Fruit fly (Drosophila melanogaster) whole organism, embryonic: ENCODE results near the gene CG5568.

Experiments used
- Abd-B ChIP-seq: fragments of 200-800 bp; sonication (Bioruptor generic); optimal IDR thresholded peaks from 2 replicates; lab custom pipeline; 2018; ENCODE audit warnings: missing biosample characterization, mild to moderate bottlenecking, missing genetic modification characterization, moderate library complexity
- BEAF-32 ChIP-seq: fragments of 200-800 bp; sonication (Bioruptor generic); optimal IDR thresholded peaks from 3 replicates; lab custom pipeline; 2017; ENCODE audit warnings: missing biosample characterization, missing genetic modification characterization, mild to moderate bottlenecking, moderate library complexity, missing genetic modification reagents
- CG10274 ChIP-seq: fragments of 200-800 bp; sonication (Bioruptor generic); optimal IDR thresholded peaks from 3 replicates; lab custom pipeline; 2017; ENCODE audit warnings: missing biosample characterization, mild to moderate bottlenecking, missing genetic modification characterization
- CG10321 ChIP-seq: fragments of 200-800 bp; sonication (Bioruptor generic); IDR thresholded peaks from 2 replicates; pipeline ENCODE4 v1.3.6; 2022; ENCODE audit warnings: missing biosample characterization, missing genetic modification characterization
- CG10959 ChIP-seq: fragments of 200-800 bp; sonication (Bioruptor generic); IDR thresholded peaks from 2 replicates; pipeline ENCODE4 v1.3.6; 2022; ENCODE audit warnings: missing biosample characterization, missing genetic modification characterization
- CG12155 ChIP-seq: fragments of 200-800 bp; sonication (Bioruptor generic); optimal IDR thresholded peaks from 3 replicates; lab custom pipeline; 2016; ENCODE audit warnings: missing biosample characterization, missing genetic modification characterization
- CG12219 ChIP-seq: fragments of 200-800 bp; sonication (Bioruptor generic); optimal IDR thresholded peaks from 3 replicates; lab custom pipeline; 2018; ENCODE audit warnings: missing biosample characterization, mild to moderate bottlenecking, missing genetic modification characterization
- CG12659 ChIP-seq: fragments of 200-800 bp; sonication (Bioruptor generic); optimal IDR thresholded peaks from 3 replicates; lab custom pipeline; 2017; ENCODE audit warnings: mild to moderate bottlenecking, missing biosample characterization, missing genetic modification reagents, missing genetic modification characterization
- CG13775 ChIP-seq: fragments of 200-800 bp; sonication (Bioruptor generic); optimal IDR thresholded peaks from 3 replicates; lab custom pipeline; 2017; ENCODE audit warnings: missing biosample characterization, mild to moderate bottlenecking, missing genetic modification characterization
- CG1602 ChIP-seq: fragments of 200-800 bp; sonication (Bioruptor generic); optimal IDR thresholded peaks from 3 replicates; lab custom pipeline; 2016; ENCODE audit warnings: missing biosample characterization, missing genetic modification characterization
- CG17328 ChIP-seq: fragments of 200-800 bp; sonication (Bioruptor generic); IDR thresholded peaks from 2 replicates; pipeline ENCODE4 v1.3.6; 2022; ENCODE audit warnings: missing biosample characterization, missing genetic modification characterization
- CG17359 ChIP-seq: fragments of 200-800 bp; sonication (Bioruptor generic); optimal IDR thresholded peaks from 3 replicates; lab custom pipeline; 2018; ENCODE audit warnings: missing biosample characterization, mild to moderate bottlenecking, missing genetic modification characterization, moderate library complexity
- CG18262 ChIP-seq: fragments of 200-800 bp; optimal IDR thresholded peaks from 3 replicates; lab custom pipeline; 2019; ENCODE audit warnings: missing biosample characterization, mild to moderate bottlenecking, missing genetic modification characterization, moderate library complexity
- CG18476 ChIP-seq: fragments of 200-800 bp; sonication (Bioruptor generic); optimal IDR thresholded peaks from 2 replicates; lab custom pipeline; 2016; ENCODE audit warnings: missing biosample characterization, mild to moderate bottlenecking, missing genetic modification characterization
- CG2129 ChIP-seq: fragments of 200-800 bp; sonication (Bioruptor generic); IDR thresholded peaks from 2 replicates; pipeline ENCODE4 v1.3.6; 2022; ENCODE audit warnings: missing biosample characterization, missing genetic modification characterization; ENCODE audit not compliant: partially characterized antibody
- CG2875 ChIP-seq: fragments of 200-800 bp; sonication (Bioruptor generic); optimal IDR thresholded peaks from 2 replicates; lab custom pipeline; 2017; ENCODE audit warnings: missing biosample characterization, mild to moderate bottlenecking, missing genetic modification characterization, missing genetic modification reagents
- CG3407 ChIP-seq: fragments of 200-800 bp; sonication (Bioruptor generic); optimal IDR thresholded peaks from 2 replicates; lab custom pipeline; 2018; ENCODE audit warnings: missing biosample characterization, mild to moderate bottlenecking, missing genetic modification characterization
- CG5245 ChIP-seq: fragments of 200-800 bp; sonication (Bioruptor generic); optimal IDR thresholded peaks from 3 replicates; lab custom pipeline; 2016; ENCODE audit warnings: missing biosample characterization, missing genetic modification characterization
- CG5953 ChIP-seq: fragments of 200-800 bp; sonication (Bioruptor generic); IDR thresholded peaks from 2 replicates; pipeline ENCODE4 v1.3.6; 2022; ENCODE audit warnings: missing biosample characterization, missing genetic modification characterization
- CG7271 ChIP-seq: fragments of 200-800 bp; sonication (Bioruptor generic); optimal IDR thresholded peaks from 2 replicates; lab custom pipeline; 2018; ENCODE audit warnings: missing biosample characterization, mild to moderate bottlenecking, missing genetic modification characterization, moderate library complexity
- CG8281 ChIP-seq: fragments of 200-800 bp; sonication (Bioruptor generic); optimal IDR thresholded peaks from 2 replicates; lab custom pipeline; 2018; ENCODE audit warnings: missing biosample characterization, mild to moderate bottlenecking, missing genetic modification characterization, moderate library complexity
- CG9215 ChIP-seq: fragments of 200-800 bp; sonication (Bioruptor generic); IDR thresholded peaks from 2 replicates; pipeline ENCODE4 v1.3.6; 2022; ENCODE audit warnings: missing biosample characterization, missing genetic modification characterization
- CG9817 ChIP-seq: fragments of 200-800 bp; sonication (Bioruptor generic); optimal IDR thresholded peaks from 2 replicates; lab custom pipeline; 2018; ENCODE audit warnings: missing biosample characterization, mild to moderate bottlenecking, missing genetic modification characterization, moderate library complexity
- Dfd ChIP-seq, 2 experiments: fragments of >200 bp; optimal IDR thresholded peaks; 2 replicates each; lab custom pipeline; 2017; ENCODE audit warnings: missing biosample characterization in 2 of 2, missing genetic modification characterization in 2 of 2
- Gsc ChIP-seq: fragments of 200-800 bp; sonication (Bioruptor generic); IDR thresholded peaks from 2 replicates; pipeline ENCODE4 v1.3.6; 2022; ENCODE audit warnings: missing biosample characterization, missing genetic modification characterization
- HmgZ ChIP-seq: fragments of 200-800 bp; sonication (Bioruptor generic); optimal IDR thresholded peaks from 2 replicates; lab custom pipeline; 2018; ENCODE audit warnings: missing biosample characterization, mild to moderate bottlenecking, missing genetic modification characterization
- Lpt ChIP-seq: fragments of >200 bp; optimal IDR thresholded peaks from 2 replicates; lab custom pipeline; 2018; ENCODE audit warnings: missing biosample characterization, missing genetic modification characterization
- Mrtf ChIP-seq: fragments of 200-800 bp; sonication (Bioruptor generic); IDR thresholded peaks from 3 replicates; pipeline ENCODE4 v1.3.6; 2022; ENCODE audit warnings: missing biosample characterization, missing genetic modification characterization
- Oli ChIP-seq: fragments of 200-800 bp; sonication (Bioruptor generic); optimal IDR thresholded peaks from 2 replicates; lab custom pipeline; 2018; ENCODE audit warnings: missing biosample characterization, mild to moderate bottlenecking, missing genetic modification characterization, moderate library complexity
- Rfx ChIP-seq: fragments of 200-800 bp; sonication (Bioruptor generic); IDR thresholded peaks from 2 replicates; pipeline ENCODE4 v1.3.6; 2022; ENCODE audit warnings: missing biosample characterization, missing genetic modification characterization
- Usf ChIP-seq: fragments of 200-800 bp; sonication (Bioruptor generic); optimal IDR thresholded peaks from 2 replicates; lab custom pipeline; 2017; ENCODE audit warnings: missing genotype, missing biosample characterization, missing genetic modification characterization
- Vsx1 ChIP-seq: fragments of 200-800 bp; sonication (Bioruptor generic); optimal IDR thresholded peaks from 2 replicates; lab custom pipeline; 2017; ENCODE audit warnings: missing biosample characterization, mild to moderate bottlenecking, missing genetic modification characterization, missing genetic modification reagents
- ab ChIP-seq: fragments of 200-800 bp; sonication (Bioruptor generic); optimal IDR thresholded peaks from 2 replicates; lab custom pipeline; 2016; ENCODE audit warnings: missing biosample characterization, missing genetic modification characterization
- br ChIP-seq: fragments of >200 bp; optimal IDR thresholded peaks from 2 replicates; lab custom pipeline; 2017
- bsh ChIP-seq, 2 experiments: fragments of 200-800 bp; sonication (Bioruptor generic); optimal IDR thresholded peaks; 2 replicates each; lab custom pipeline; 2017 to 2018; ENCODE audit warnings: mild to moderate bottlenecking in 2 of 2, missing biosample characterization in 2 of 2, missing genetic modification characterization in 2 of 2, moderate library complexity in 1 of 2
- crp ChIP-seq, 2 experiments: fragments of 200-800 bp; sonication (Bioruptor generic); optimal IDR thresholded peaks; 2 replicates in 1 of 2; 3 replicates in 1 of 2; lab custom pipeline; 2017; ENCODE audit warnings: missing biosample characterization in 2 of 2, missing genetic modification characterization in 2 of 2, mild to moderate bottlenecking in 1 of 2, moderate library complexity in 1 of 2
- dmrt99B ChIP-seq: fragments of 200-800 bp; sonication (Bioruptor generic); optimal IDR thresholded peaks from 2 replicates; lab custom pipeline; 2018; ENCODE audit warnings: missing biosample characterization, mild to moderate bottlenecking, missing genetic modification characterization, moderate library complexity
- emc ChIP-seq: fragments of 200-800 bp; sonication (Bioruptor generic); optimal IDR thresholded peaks from 2 replicates; lab custom pipeline; 2016; ENCODE audit warnings: missing biosample characterization, missing genetic modification characterization
- ham ChIP-seq: fragments of 200-800 bp; sonication (Bioruptor generic); IDR thresholded peaks from 2 replicates; pipeline ENCODE4 v1.3.6; 2022; ENCODE audit warnings: missing biosample characterization, missing genetic modification characterization
- ken ChIP-seq: fragments of 200-800 bp; sonication (Bioruptor generic); IDR thresholded peaks from 3 replicates; pipeline ENCODE4 v1.3.6; 2022; ENCODE audit warnings: missing biosample characterization, missing genetic modification characterization
- lov ChIP-seq, 2 experiments: fragments of 200-800 bp in 1 of 2; fragments of >200 bp in 1 of 2; sonication (Bioruptor generic) in 1 of 2; IDR thresholded peaks in 1 of 2; optimal IDR thresholded peaks in 1 of 2; 2 replicates in 1 of 2; 3 replicates in 1 of 2; pipeline versions ENCODE4 v1.3.6 to Lab custom; 2017 to 2022; ENCODE audit warnings: missing biosample characterization in 1 of 2, missing genetic modification characterization in 1 of 2
- onecut ChIP-seq: fragments of 200-800 bp; sonication (Bioruptor generic); IDR thresholded peaks from 2 replicates; pipeline ENCODE4 v1.3.6; 2022; ENCODE audit warnings: missing biosample characterization, missing genetic modification characterization
- slbo ChIP-seq: fragments of 200-800 bp; sonication (Bioruptor generic); IDR thresholded peaks from 2 replicates; pipeline ENCODE4 v1.3.6; 2022; ENCODE audit warnings: missing biosample characterization, missing genetic modification characterization
- tap ChIP-seq: fragments of 200-800 bp; optimal IDR thresholded peaks from 3 replicates; lab custom pipeline; 2019; ENCODE audit warnings: missing biosample characterization, mild to moderate bottlenecking, missing genetic modification characterization, moderate library complexity
- tgo ChIP-seq: fragments of 200-800 bp; sonication (Bioruptor generic); IDR thresholded peaks from 3 replicates; pipeline ENCODE4 v1.3.6; 2022; ENCODE audit warnings: missing biosample characterization, missing genetic modification characterization
- tll ChIP-seq, 2 experiments: fragments of 200-800 bp in 1 of 2; fragments of >200 bp in 1 of 2; sonication (Bioruptor generic) in 1 of 2; optimal IDR thresholded peaks; 2 replicates each; lab custom pipeline; 2017 to 2019; ENCODE audit warnings: missing biosample characterization in 2 of 2, missing genetic modification characterization in 2 of 2, mild to moderate bottlenecking in 1 of 2, moderate library complexity in 1 of 2
- tna ChIP-seq: fragments of 200-800 bp; sonication (Bioruptor generic); IDR thresholded peaks from 2 replicates; pipeline ENCODE4 v1.3.6; 2022; ENCODE audit warnings: missing biosample characterization, missing genetic modification characterization; ENCODE audit not compliant: partially characterized antibody
- tup ChIP-seq: fragments of 200-800 bp; sonication (Bioruptor generic); optimal IDR thresholded peaks from 2 replicates; lab custom pipeline; 2016; ENCODE audit warnings: missing biosample characterization, mild to moderate bottlenecking, missing genetic modification characterization, moderate library complexity
- yki ChIP-seq: fragments of >200 bp; optimal IDR thresholded peaks from 3 replicates; lab custom pipeline; 2018

The CG5568 gene

DNA sequence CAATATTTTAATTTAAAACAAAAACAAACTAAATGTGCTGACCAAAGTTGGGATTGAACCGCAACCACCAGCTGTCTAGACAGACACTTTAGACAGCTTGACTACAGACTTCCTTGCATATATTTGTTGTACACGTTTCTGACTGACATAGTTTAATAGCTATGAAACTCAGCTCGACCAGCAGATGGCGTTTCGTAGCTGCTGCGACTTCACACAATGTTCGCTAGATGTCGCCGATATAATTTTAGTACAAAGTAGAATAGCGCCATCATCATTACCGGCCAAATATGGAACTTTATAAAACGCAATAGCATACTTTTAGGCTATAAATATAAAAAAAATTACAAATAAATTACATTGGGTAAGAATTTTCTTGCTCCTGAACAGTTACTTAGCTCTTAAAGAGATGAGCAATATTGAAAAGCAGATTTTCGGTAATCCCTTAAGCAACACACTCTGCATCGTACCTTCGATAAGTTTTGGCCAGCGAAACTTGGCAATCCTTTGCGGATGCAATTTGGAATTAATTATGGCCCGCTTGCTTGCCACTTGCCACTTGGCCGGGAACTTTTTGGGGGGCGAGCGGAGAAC, 1.6 kb upstream of the CG5568 start (continued):
- peak; percentile 23; the same call in 1 of the 2 replicates for TF ChIP-seq CG5953 (GFP tag; lab: Robert Waterston, UW)
- TF ChIP-seq Gsc (GFP tag; lab: Robert Waterston, UW), result no peak
- TF ChIP-seq CG7271 (tag; lab: Kevin White, UChicago), result no peak
- peak; percentile 89 for TF ChIP-seq CG5245
- TF ChIP-seq CG1602 (GFP tag; lab: Kevin White, UChicago), result peak; percentile 46
- TF ChIP-seq HmgZ (tag; lab: Kevin White, UChicago), result peak; percentile 72
- no peak for TF ChIP-seq Dfd (GFP tag; optimal IDR thresholded peaks at IDR 0.05; lab: Kevin White, UChicago)
- no peak for TF ChIP-seq ab (GFP tag; lab: Kevin White, UChicago)
- peak; percentile 69 for TF ChIP-seq tgo (GFP tag; lab: Robert Waterston, UW)
- peak; percentile 85 for TF ChIP-seq Mrtf (GFP tag; lab: Robert Waterston, UW)
- no peak for TF ChIP-seq Lpt (GFP tag; lab: Kevin White, UChicago)
- TF ChIP-seq Usf (GFP tag; lab: Kevin White, UChicago), result no peak
- no peak for TF ChIP-seq CG3407 (GFP tag; lab: Kevin White, UChicago)
- TF ChIP-seq yki (lab: Kevin White, UChicago), result no peak
- peak; percentile 94 for TF ChIP-seq Rfx (GFP tag; lab: Robert Waterston, UW)
- peak; percentile 75 for TF ChIP-seq onecut (GFP tag; lab: Robert Waterston, UW)
- TF ChIP-seq CG18262 (tag; lab: Kevin White, UChicago), result peak; percentile 51
- TF ChIP-seq CG10959, result peak; percentile 61; the same call in 1 of the 2 replicates
- no peak for TF ChIP-seq lov (optimal IDR thresholded peaks at IDR 0.05; lab: Kevin White, UChicago)
- TF ChIP-seq lov (GFP tag; IDR thresholded peaks at IDR 0.05; lab: Robert Waterston, UW), result peak; percentile 70; the same call in 1 of the 3 replicates
- TF ChIP-seq emc (GFP tag; lab: Kevin White, UChicago), result peak; percentile 22
- TF ChIP-seq tna, result peak; percentile 61; the same call in 1 of the 2 replicates
- peak in 1 of 2 experiments; percentile 37 for TF ChIP-seq bsh (GFP tag; optimal IDR thresholded peaks at IDR 0.05; lab: Kevin White, UChicago)
- peak; percentile 61 for TF ChIP-seq CG9817 (tag; lab: Kevin White, UChicago)
- TF ChIP-seq ham (GFP tag; lab: Robert Waterston, UW), result no peak
- peak; percentile 38; the same call in 1 of the 2 replicates for TF ChIP-seq CG10321 (GFP tag; lab: Robert Waterston, UW)
- peak; percentile 20 for TF ChIP-seq Oli (tag; lab: Kevin White, UChicago)
- TF ChIP-seq CG17328, result peak; percentile 72
- TF ChIP-seq br, result no peak
- TF ChIP-seq CG18476, result peak; percentile 43
- TF ChIP-seq tap (tag; lab: Kevin White, UChicago), result peak; percentile 49
- no peak for TF ChIP-seq CG8281
- no peak for TF ChIP-seq tup (GFP tag; lab: Kevin White, UChicago)
- TF ChIP-seq CG17359 (tag; lab: Kevin White, UChicago), result peak; percentile 86
- no peak for TF ChIP-seq CG2875
- peak; percentile 47 for TF ChIP-seq CG12659 (GFP tag; lab: Kevin White, UChicago)
- no peak for TF ChIP-seq CG12219
- TF ChIP-seq CG9215 (GFP tag; lab: Robert Waterston, UW), result peak; percentile 55; the same call in 1 of the 2 replicates
- peak; percentile 1 for TF ChIP-seq CG13775
- TF ChIP-seq ken (GFP tag; lab: Robert Waterston, UW), result peak; percentile 86
- peak; percentile 33 for TF ChIP-seq Abd-B (GFP tag; lab: Kevin White, UChicago)
- no peak for TF ChIP-seq tll (GFP tag; optimal IDR thresholded peaks at IDR 0.05; lab: Kevin White, UChicago)
- TF ChIP-seq BEAF-32 (GFP tag; lab: Kevin White, UChicago), result no peak
- peak; percentile 60 for TF ChIP-seq dmrt99B
- no peak for TF ChIP-seq CG2129 (GFP tag; lab: Robert Waterston, UW)
- no peak for TF ChIP-seq CG10274 (GFP tag; lab: Kevin White, UChicago)
- TF ChIP-seq slbo (GFP tag; lab: Robert Waterston, UW), result peak; percentile 93
- no peak for TF ChIP-seq Vsx1 (GFP tag; lab: Kevin White, UChicago)
- TF ChIP-seq CG12155 (GFP tag; lab: Kevin White, UChicago), result peak; percentile 43
- TF ChIP-seq crp (GFP tag; optimal IDR thresholded peaks at IDR 0.05; lab: Kevin White, UChicago), result no peak
